Worm (Caenorhabditis elegans) whole organism, L4/young adult: ENCODE measurements around the gene fbxa-32.

Source experiments
- W03F9.2 ChIP-seq: fragments of 150-350 bp; optimal IDR thresholded peaks from 2 replicates; lab custom pipeline; 2014; ENCODE audit warnings: missing biosample characterization, missing genetic modification characterization
- dao-5 ChIP-seq: sonication (generic microtip); optimal IDR thresholded peaks from 2 replicates; lab custom pipeline; 2016; ENCODE audit warnings: missing genotype, missing genetic modification characterization, moderate library complexity, missing compliant biosample characterization
- him-1 ChIP-seq: sonication (generic microtip); optimal IDR thresholded peaks from 2 replicates; lab custom pipeline; 2016; ENCODE audit warnings: missing genotype, missing genetic modification reagents, missing genetic modification characterization, missing compliant biosample characterization

fbxa-32 gene

ce11 chrIII:1269156-1269555 lies at the start of gene fbxa-32:
Gene fbxa-32 (minus strand): TSS chrIII:1269256.
- TF ChIP-seq W03F9.2 (tag; lab: Kevin White, UChicago) (no peak), dao-5 (no peak), him-1 (tag; lab: Kevin White, UChicago) (no peak)

ce11 chrIII:1315038-1315437 lies 46.0 kb upstream of the fbxa-32 start, which contains the start of the genes fbxa-80 and fbxa-19:
Gene fbxa-80 (minus strand): TSS chrIII:1315210.
Gene fbxa-19 (plus strand): TSS chrIII:1315401.
- TF ChIP-seq him-1 (tag; lab: Kevin White, UChicago) (no peak), dao-5 (no peak)

- TF ChIP-seq dao-5 (no peak), W03F9.2 (tag; lab: Kevin White, UChicago) (no peak), him-1 (tag; lab: Kevin White, UChicago) (no peak)
These were observed 45.2 kb upstream of the fbxa-32 start for ce11 chrIII:1314283-1314682.

ce11 chrIII:1311367-1311766 lies 42.3 kb upstream of the fbxa-32 start:
- TF ChIP-seq dao-5 (no peak), him-1 (tag; lab: Kevin White, UChicago) (no peak), W03F9.2 (tag; lab: Kevin White, UChicago) (no peak)

ce11 chrIII:1308887-1309286 lies 39.8 kb upstream of the fbxa-32 start, which contains the start of gene Y82E9BL.12:
Gene Y82E9BL.12 (plus strand): TSS chrIII:1309187.
- TF ChIP-seq W03F9.2 (tag; lab: Kevin White, UChicago) = no peak
- TF ChIP-seq him-1 (tag; lab: Kevin White, UChicago) = no peak
- TF ChIP-seq dao-5 = no peak

ce11 chrIII:1308209-1308608 lies 39.2 kb upstream of the fbxa-32 start, which contains the start of gene fbxa-79:
Gene fbxa-79 (minus strand): TSS chrIII:1308294.
- no peak for TF ChIP-seq him-1 (tag; lab: Kevin White, UChicago)
- no peak for TF ChIP-seq W03F9.2 (tag; lab: Kevin White, UChicago)
- no peak for TF ChIP-seq dao-5

ce11 chrIII:1307333-1307732 lies 38.3 kb upstream of the fbxa-32 start:
- TF ChIP-seq W03F9.2 (tag; lab: Kevin White, UChicago) (no peak), dao-5 (no peak), him-1 (tag; lab: Kevin White, UChicago) (no peak)

- TF ChIP-seq dao-5 (no peak), W03F9.2 (tag; lab: Kevin White, UChicago) (no peak), him-1 (tag; lab: Kevin White, UChicago) (no peak)
These were observed 34.4 kb upstream of the fbxa-32 start, which contains the start of gene fbxa-75 for ce11 chrIII:1303414-1303813. Gene fbxa-75 (plus strand): TSS chrIII:1303714.

ce11 chrIII:1297604-1298003 lies 28.5 kb upstream of the fbxa-32 start, which contains the start of gene fbxa-28:
Gene fbxa-28 (plus strand): TSS chrIII:1297904.
- TF ChIP-seq dao-5 = no peak
- TF ChIP-seq W03F9.2 (tag; lab: Kevin White, UChicago) = no peak
- TF ChIP-seq him-1 (tag; lab: Kevin White, UChicago) = no peak

ce11 chrIII:1295149-1295716 lies 26.2 kb upstream of the fbxa-32 start, which contains the start of gene fbxa-35:
Gene fbxa-35 (plus strand): TSS chrIII:1295666.
- TF ChIP-seq dao-5 (no peak), him-1 (tag; lab: Kevin White, UChicago) (no peak), W03F9.2 (tag; lab: Kevin White, UChicago) (no peak)

- TF ChIP-seq dao-5 = no peak
These were observed 24.1 kb upstream of the fbxa-32 start, which contains the start of gene fbxa-36 for ce11 chrIII:1293135-1293534. Gene fbxa-36 (minus strand): TSS chrIII:1293235.

- no peak for TF ChIP-seq dao-5
- TF ChIP-seq him-1 (tag; lab: Kevin White, UChicago) = no peak
- no peak for TF ChIP-seq W03F9.2 (tag; lab: Kevin White, UChicago)
These were observed 20.1 kb upstream of the fbxa-32 start for ce11 chrIII:1289139-1289538.

- TF ChIP-seq him-1 (tag; lab: Kevin White, UChicago) = no peak
- TF ChIP-seq W03F9.2 (tag; lab: Kevin White, UChicago) = no peak
- no peak for TF ChIP-seq dao-5
These were observed 19.5 kb upstream of the fbxa-32 start, which contains the start of gene fbxa-50 for ce11 chrIII:1288473-1289056. Gene fbxa-50 (minus strand): TSS chrIII:1288523.

- TF ChIP-seq dao-5 (no peak), him-1 (tag; lab: Kevin White, UChicago) (no peak), W03F9.2 (tag; lab: Kevin White, UChicago) (no peak)
These were observed 15.6 kb upstream of the fbxa-32 start, which contains the start of gene fbxa-37 for ce11 chrIII:1284584-1285046. Gene fbxa-37 (plus strand): TSS chrIII:1284996.
